Worm (Caenorhabditis elegans): ENCODE data around the gene R02D5.6.
A peak's percentile ranks its signal among the peaks of the same experiment; 100 is the strongest.
"Not testable (repeated sequence)": the region's sequence is repeated elsewhere in the genome, so short reads cannot be mapped to it uniquely, and the experiment has no call there.

R02D5.6 gene

ce11 chrV:14468196-14468874, 49.6 kb downstream of the R02D5.6 start, which contains the start of gene srz-97 (continued):
- TF ChIP-seq fos-1 (tag; optimal IDR thresholded peaks at IDR 0.05) = peak; percentile 13
- no peak for TF ChIP-seq nhr-23 (tag; optimal IDR thresholded peaks at IDR 0.05)
- no peak for TF ChIP-seq mdl-1 (tag; optimal IDR thresholded peaks at IDR 0.05)
- TF ChIP-seq F13H6.1 (tag; optimal IDR thresholded peaks at IDR 0.05) = peak; percentile 3
- TF ChIP-seq skn-1 (tag; optimal IDR thresholded peaks at IDR 0.05) = no peak
- TF ChIP-seq crh-2 (tag; optimal IDR thresholded peaks at IDR 0.05) = peak; percentile 40
- TF ChIP-seq sma-9 (GFP tag; optimal IDR thresholded peaks at IDR 0.05) = peak; percentile 73
- TF ChIP-seq sma-9 (tag; optimal IDR thresholded peaks at IDR 0.05) = no peak
- TF ChIP-seq ceh-82 (tag; optimal IDR thresholded peaks at IDR 0.05) = no peak
- no peak for TF ChIP-seq gmeb-1 (tag; optimal IDR thresholded peaks at IDR 0.05)
- TF ChIP-seq ama-1 (optimal IDR thresholded peaks at IDR 0.05) = peak; percentile 7
- TF ChIP-seq Y55F3AM.14 (GFP tag; optimal IDR thresholded peaks at IDR 0.05) = no peak
- TF ChIP-seq nhr-25 (tag; optimal IDR thresholded peaks at IDR 0.05) = no peak
- TF ChIP-seq elt-1 (tag; optimal IDR thresholded peaks at IDR 0.05) = no peak
- no peak for TF ChIP-seq nhr-6 (tag; optimal IDR thresholded peaks at IDR 0.05)
- TF ChIP-seq unc-62 (GFP tag; optimal IDR thresholded peaks at IDR 0.05) = no peak
- no peak for TF ChIP-seq unc-55 (GFP tag; optimal IDR thresholded peaks at IDR 0.05)
- TF ChIP-seq nhr-12 (tag; optimal IDR thresholded peaks at IDR 0.05) = no peak

ce11 chrV:14464368-14464767, 53.5 kb downstream of the R02D5.6 start, which contains the start of gene F08H9.4:
TSS of gene F08H9.4 (minus strand) at chrV:14464428.
- TF ChIP-seq ceh-16 (tag; optimal IDR thresholded peaks at IDR 0.05) = no peak
- TF ChIP-seq gmeb-1 (tag; optimal IDR thresholded peaks at IDR 0.05) = no peak
- no peak for TF ChIP-seq nhr-10 (tag; optimal IDR thresholded peaks at IDR 0.05)
- TF ChIP-seq nhr-21 (tag; optimal IDR thresholded peaks at IDR 0.05) = no peak
- no peak for TF ChIP-seq ztf-11 (tag; optimal IDR thresholded peaks at IDR 0.05)
- TF ChIP-seq blmp-1 (tag; optimal IDR thresholded peaks at IDR 0.05; ENCODE audit: insufficient read depth) = no peak
- TF ChIP-seq nhr-11 (tag; optimal IDR thresholded peaks at IDR 0.05) = no peak
- peak; percentile 20 for TF ChIP-seq unc-55 (GFP tag; optimal IDR thresholded peaks at IDR 0.05)
- TF ChIP-seq ZK546.5 (tag; optimal IDR thresholded peaks at IDR 0.05) = no peak
- TF ChIP-seq lin-13 (GFP tag; optimal IDR thresholded peaks at IDR 0.05) = no peak
- TF ChIP-seq nhr-129 (tag; optimal IDR thresholded peaks at IDR 0.05) = peak; percentile 0
- TF ChIP-seq nhr-237 (tag; optimal IDR thresholded peaks at IDR 0.05) = no peak
- no peak for TF ChIP-seq lin-11 (tag; optimal IDR thresholded peaks at IDR 0.05)
- TF ChIP-seq C34F6.9 (tag; optimal IDR thresholded peaks at IDR 0.05) = peak; percentile 45
- no peak for TF ChIP-seq unc-62 (GFP tag; optimal IDR thresholded peaks at IDR 0.05)
- no peak for TF ChIP-seq ceh-82 (tag; optimal IDR thresholded peaks at IDR 0.05)
- TF ChIP-seq peb-1 (tag; optimal IDR thresholded peaks at IDR 0.05) = no peak
- no peak for TF ChIP-seq sma-9 (GFP tag; optimal IDR thresholded peaks at IDR 0.05)
- TF ChIP-seq sma-9 (tag; optimal IDR thresholded peaks at IDR 0.05) = no peak
- TF ChIP-seq R02D3.7 (tag; optimal IDR thresholded peaks at IDR 0.05) = no peak
- no peak for TF ChIP-seq fos-1 (tag; optimal IDR thresholded peaks at IDR 0.05)

ce11 chrV:14463087-14463486, 54.8 kb downstream of the R02D5.6 start, which contains the start of gene F08H9.3:
TSS of gene F08H9.3 (minus strand) at chrV:14463338.
- TF ChIP-seq snpc-4 (tag; optimal IDR thresholded peaks at IDR 0.05) = peak; percentile 85
- peak; percentile 39 for TF ChIP-seq sma-9 (GFP tag; optimal IDR thresholded peaks at IDR 0.05)
- not testable (repeated sequence) for TF ChIP-seq sma-9 (tag; optimal IDR thresholded peaks at IDR 0.05)
- TF ChIP-seq gmeb-1 (tag; optimal IDR thresholded peaks at IDR 0.05) = peak; percentile 9

- no peak for TF ChIP-seq mbf-1 (tag; optimal IDR thresholded peaks at IDR 0.05)
- TF ChIP-seq nhr-21 (tag; optimal IDR thresholded peaks at IDR 0.05) = no peak
These were observed 55.3 kb downstream of the R02D5.6 start for ce11 chrV:14462653-14463052.

All from whole organism, L2 larva.